Fruit fly (Drosophila melanogaster): ENCODE data around the gene CG13738.

CG13738 gene

dm6 chr3L:13923332-13924272 is 49.7 kb downstream of the CG13738 start:
- TF ChIP-seq Myc (optimal IDR thresholded peaks at IDR 0.05) (no peak), ttk (optimal IDR thresholded peaks at IDR 0.05) (no peak), Sin3A (optimal IDR thresholded peaks at IDR 0.05) (no peak), psq (optimal IDR thresholded peaks at IDR 0.05) (no peak), h (optimal IDR thresholded peaks at IDR 0.05) (no peak), insv (optimal IDR thresholded peaks at IDR 0.05) (no peak)
